Fruit fly (Drosophila melanogaster): Measurements from ENCODE around the gene teq.

dm6 chr3L:9064207-9064754, 10.2 kb upstream of the teq start:
- TF ChIP-seq Myc (optimal IDR thresholded peaks at IDR 0.05): peak; percentile 77
- no peak for TF ChIP-seq Rel (GFP tag; optimal IDR thresholded peaks at IDR 0.05)
- peak; percentile 53 for TF ChIP-seq Rel (tag; optimal IDR thresholded peaks at IDR 0.05)
- TF ChIP-seq usp (GFP tag; optimal IDR thresholded peaks at IDR 0.05): no peak
- no peak for TF ChIP-seq psq (GFP tag; optimal IDR thresholded peaks at IDR 0.05)
- TF ChIP-seq pan (optimal IDR thresholded peaks at IDR 0.05): no peak
- TF ChIP-seq Jra (GFP tag; optimal IDR thresholded peaks at IDR 0.05): no peak
- TF ChIP-seq sv (GFP tag; optimal IDR thresholded peaks at IDR 0.05): no peak

All from whole organism, wandering third instar larva.